Fruit fly (Drosophila melanogaster): ENCODE data around the gene Pif2.

Gene Pif2

dm6 chr3R:6504408-6504807, 44.4 kb upstream of the Pif2 start (continued):
- TF ChIP-seq CG9727 (GFP tag; optimal IDR thresholded peaks at IDR 0.05) (peak; percentile 81), CG3838 (GFP tag; optimal IDR thresholded peaks at IDR 0.05) (no peak), CG13123 (GFP tag; optimal IDR thresholded peaks at IDR 0.05) (peak; percentile 44), h (optimal IDR thresholded peaks at IDR 0.05) (no peak), CG43689 (GFP tag; IDR thresholded peaks at IDR 0.05) (no peak), tin (GFP tag; optimal IDR thresholded peaks at IDR 0.05) (no peak), CG18619 (GFP tag; optimal IDR thresholded peaks at IDR 0.05) (peak; percentile 48), Neu2 (GFP tag; optimal IDR thresholded peaks at IDR 0.05; ENCODE audit: borderline replicate concordance) (no peak), Med (GFP tag) (peak; percentile 92), CG2199 (GFP tag; IDR thresholded peaks at IDR 0.05) (no peak), shn (GFP tag; optimal IDR thresholded peaks at IDR 0.05) (peak; percentile 19), prd (optimal IDR thresholded peaks at IDR 0.05) (no peak), prd (GFP tag; IDR thresholded peaks at IDR 0.05) (peak; percentile 46; the same call in 1 of the 3 replicates), NC2β (GFP tag; optimal IDR thresholded peaks at IDR 0.05) (peak; percentile 18), vvl (GFP tag; IDR thresholded peaks at IDR 0.05) (no peak; the same call in 1 of the 2 replicates), stwl (tag; optimal IDR thresholded peaks at IDR 0.05) (peak; percentile 6), HLH54F (GFP tag; optimal IDR thresholded peaks at IDR 0.05) (no peak), dati (GFP tag; IDR thresholded peaks at IDR 0.05) (no peak), CG15479 (GFP tag; optimal IDR thresholded peaks at IDR 0.05) (peak; percentile 55), zfh1 (GFP tag; IDR thresholded peaks at IDR 0.05) (peak; percentile 57; the same call in 2 of the 3 replicates), gt (GFP tag; IDR thresholded peaks at IDR 0.05) (no peak), Optix (GFP tag; IDR thresholded peaks at IDR 0.05) (0 out of 3 replicates have a peak, but pooled peaks have one; percentile 36), CG12744 (GFP tag; optimal IDR thresholded peaks at IDR 0.05) (no peak), CG13424 (tag; optimal IDR thresholded peaks at IDR 0.05) (peak; percentile 25), CG8089 (GFP tag; optimal IDR thresholded peaks at IDR 0.05) (peak; percentile 48), CG4328 (GFP tag; optimal IDR thresholded peaks at IDR 0.05) (peak; percentile 5), fd96Cb (tag; optimal IDR thresholded peaks at IDR 0.05) (peak; percentile 39), cad (GFP tag; optimal IDR thresholded peaks at IDR 0.05) (no peak), Gsc (GFP tag; IDR thresholded peaks at IDR 0.05) (no peak), wek (GFP tag; optimal IDR thresholded peaks at IDR 0.05) (peak; percentile 68), bsh (GFP tag; optimal IDR thresholded peaks at IDR 0.05) (peak in 1 of 2 experiments; percentile 72), cwo (GFP tag; optimal IDR thresholded peaks at IDR 0.05) (no peak), dimm (GFP tag; IDR thresholded peaks at IDR 0.05) (no peak), CG4617 (GFP tag; optimal IDR thresholded peaks at IDR 0.05; ENCODE audit: borderline replicate concordance) (no peak), fd102C (GFP tag; optimal IDR thresholded peaks at IDR 0.05) (peak; percentile 95), H2.0 (GFP tag; IDR thresholded peaks at IDR 0.05) (no peak), CG10565 (GFP tag; optimal IDR thresholded peaks at IDR 0.05) (no peak), Hey (tag; optimal IDR thresholded peaks at IDR 0.05) (no peak), HmgZ (tag; optimal IDR thresholded peaks at IDR 0.05) (peak; percentile 7), nmo (GFP tag; optimal IDR thresholded peaks at IDR 0.05) (peak; percentile 31), sna (GFP tag; IDR thresholded peaks at IDR 0.05; ENCODE audit: partially characterized antibody) (no peak), exex (tag; optimal IDR thresholded peaks at IDR 0.05) (no peak), vfl (GFP tag; optimal IDR thresholded peaks at IDR 0.05) (no peak), peb (GFP tag; IDR thresholded peaks at IDR 0.05) (no peak), Eip74EF (GFP tag; optimal IDR thresholded peaks at IDR 0.05) (peak in 1 of 2 experiments; percentile 37), Rx (GFP tag; IDR thresholded peaks at IDR 0.05) (no peak), ara (GFP tag; IDR thresholded peaks at IDR 0.05) (peak; percentile 35; the same call in 1 of the 2 replicates), eyg (GFP tag; optimal IDR thresholded peaks at IDR 0.05) (no peak), ems (GFP tag; optimal IDR thresholded peaks at IDR 0.05) (peak; percentile 35), CG17385 (GFP tag; optimal IDR thresholded peaks at IDR 0.05) (no peak), knrl (GFP tag; IDR thresholded peaks at IDR 0.05; ENCODE audit: partially characterized antibody) (no peak), Sin3A (optimal IDR thresholded peaks at IDR 0.05) (no peak)

Data from whole organism, embryonic.